Worm (Caenorhabditis elegans): Measurements from ENCODE around the gene dos-1.

DNA sequence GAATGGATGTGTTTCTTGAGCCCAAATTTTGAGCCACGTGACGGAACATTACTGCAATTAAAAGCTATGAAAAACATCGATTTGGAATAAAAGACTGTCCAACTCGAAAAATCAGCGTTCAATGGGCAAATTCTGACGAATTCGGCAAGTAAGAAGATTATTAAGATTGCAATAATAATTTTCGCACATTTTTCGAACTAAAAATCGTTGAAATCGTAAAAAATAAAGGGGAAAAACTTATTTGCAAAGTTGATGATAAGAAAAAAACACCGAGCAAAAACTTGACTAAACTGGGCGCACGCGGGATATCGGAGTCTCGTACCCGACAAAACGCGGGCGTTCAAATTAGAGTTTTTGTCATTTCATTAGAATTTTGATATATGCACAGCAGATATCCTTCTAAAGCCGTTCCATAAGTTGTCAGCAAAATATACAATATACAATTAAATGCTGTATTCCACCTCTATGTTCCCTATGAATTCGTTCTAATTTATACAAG lies 14.4 kb upstream of the dos-1 start, which contains the start of the genes mccc-2 and mrpl-44:
- TF ChIP-seq nhr-11 (tag; optimal IDR thresholded peaks at IDR 0.05) (no peak), F13H6.1 (tag; optimal IDR thresholded peaks at IDR 0.05) (no peak), madf-2 (tag; optimal IDR thresholded peaks at IDR 0.05) (no peak), unc-55 (GFP tag; optimal IDR thresholded peaks at IDR 0.05) (no peak), sox-2 (GFP tag; IDR thresholded peaks at IDR 0.05) (no peak), ceh-48 (tag; optimal IDR thresholded peaks at IDR 0.05) (no peak), ttx-3 (tag; optimal IDR thresholded peaks at IDR 0.05) (no peak), C08G9.2 (tag; optimal IDR thresholded peaks at IDR 0.05) (no peak), ceh-22 (tag; optimal IDR thresholded peaks at IDR 0.05) (no peak), tbx-2 (tag; optimal IDR thresholded peaks at IDR 0.05) (no peak), ztf-16 (tag; optimal IDR thresholded peaks at IDR 0.05) (no peak)

Data from whole organism, late embryonic.